Worm (Caenorhabditis elegans) whole organism, L4/young adult: Measurements from ENCODE around the gene F33G12.3.

ENCODE experiments used
- W03F9.2 ChIP-seq: fragments of 150-350 bp; optimal IDR thresholded peaks from 2 replicates; lab custom pipeline; 2014; ENCODE audit warnings: missing biosample characterization, missing genetic modification characterization
- him-1 ChIP-seq: sonication (generic microtip); optimal IDR thresholded peaks from 2 replicates; lab custom pipeline; 2016; ENCODE audit warnings: missing genotype, missing genetic modification reagents, missing genetic modification characterization, missing compliant biosample characterization

- TF ChIP-seq him-1 (no peak), W03F9.2 (tag; lab: Kevin White, UChicago) (no peak)
Observed at ce11 chrII:4992977-4993376, 40.9 kb downstream of the F33G12.3 start, which contains the start of gene pigb-1.
